Fruit fly (Drosophila melanogaster): ENCODE results near the gene CG11630.

CG11630 gene

dm6 chr2L:21819386-21819785, 35.5 kb upstream of the CG11630 start:
- TF ChIP-seq jim (GFP tag; optimal IDR thresholded peaks at IDR 0.05), result no peak
- TF ChIP-seq dmrt93B (GFP tag; optimal IDR thresholded peaks at IDR 0.05), result no peak
- TF ChIP-seq psq (GFP tag; optimal IDR thresholded peaks at IDR 0.05), result no peak
- no peak for TF ChIP-seq Mio (GFP tag; optimal IDR thresholded peaks at IDR 0.05)
- TF ChIP-seq sage (GFP tag; optimal IDR thresholded peaks at IDR 0.05), result no peak
- no peak for TF ChIP-seq woc (GFP tag; optimal IDR thresholded peaks at IDR 0.05)
- TF ChIP-seq brk (GFP tag; optimal IDR thresholded peaks at IDR 0.05), result no peak
- TF ChIP-seq lola (GFP tag; optimal IDR thresholded peaks at IDR 0.05), result no peak
- TF ChIP-seq sv (GFP tag; optimal IDR thresholded peaks at IDR 0.05), result no peak
- TF ChIP-seq Hnf4 (GFP tag; optimal IDR thresholded peaks at IDR 0.05), result no peak
- TF ChIP-seq Rel (GFP tag; optimal IDR thresholded peaks at IDR 0.05), result no peak
- TF ChIP-seq Rel (tag; optimal IDR thresholded peaks at IDR 0.05), result no peak
- no peak for TF ChIP-seq rgr (GFP tag; optimal IDR thresholded peaks at IDR 0.05)
- no peak for TF ChIP-seq Hr78 (GFP tag; optimal IDR thresholded peaks at IDR 0.05)

dm6 chr2L:21810098-21810497, 26.2 kb upstream of the CG11630 start:
- TF ChIP-seq dmrt93B (GFP tag; optimal IDR thresholded peaks at IDR 0.05) (no peak), Jra (GFP tag; optimal IDR thresholded peaks at IDR 0.05) (no peak), CrebA (GFP tag; optimal IDR thresholded peaks at IDR 0.05; ENCODE audit: borderline replicate concordance) (no peak), Myc (optimal IDR thresholded peaks at IDR 0.05) (no peak), br (GFP tag; optimal IDR thresholded peaks at IDR 0.05) (no peak), N (GFP tag; optimal IDR thresholded peaks at IDR 0.05) (no peak), sage (GFP tag; optimal IDR thresholded peaks at IDR 0.05) (no peak), tai (GFP tag; optimal IDR thresholded peaks at IDR 0.05) (no peak), Dfd (GFP tag; optimal IDR thresholded peaks at IDR 0.05) (no peak), pan (optimal IDR thresholded peaks at IDR 0.05) (no peak), psq (GFP tag; optimal IDR thresholded peaks at IDR 0.05) (no peak), Vsx2 (GFP tag; optimal IDR thresholded peaks at IDR 0.05; ENCODE audit: partially characterized antibody) (no peak), woc (GFP tag; optimal IDR thresholded peaks at IDR 0.05) (no peak), rgr (GFP tag; optimal IDR thresholded peaks at IDR 0.05) (no peak), Abd-B (GFP tag; optimal IDR thresholded peaks at IDR 0.05) (no peak), HLH106 (tag; optimal IDR thresholded peaks at IDR 0.05) (no peak), fru (GFP tag; optimal IDR thresholded peaks at IDR 0.05) (no peak), Mio (GFP tag; optimal IDR thresholded peaks at IDR 0.05) (no peak), brk (GFP tag; optimal IDR thresholded peaks at IDR 0.05) (no peak)

dm6 chr2L:21806875-21807274, 23.0 kb upstream of the CG11630 start:
- TF ChIP-seq OdsH (GFP tag; optimal IDR thresholded peaks at IDR 0.05) (no peak), pan (optimal IDR thresholded peaks at IDR 0.05) (no peak), CG32264 (GFP tag; optimal IDR thresholded peaks at IDR 0.05) (no peak), Sp1 (GFP tag; optimal IDR thresholded peaks at IDR 0.05) (no peak), CG9705 (GFP tag; optimal IDR thresholded peaks at IDR 0.05) (no peak), brk (GFP tag; optimal IDR thresholded peaks at IDR 0.05) (no peak), h (GFP tag; optimal IDR thresholded peaks at IDR 0.05) (no peak), br (GFP tag; optimal IDR thresholded peaks at IDR 0.05) (no peak), Myc (optimal IDR thresholded peaks at IDR 0.05) (no peak), sage (GFP tag; optimal IDR thresholded peaks at IDR 0.05) (no peak), Hr83 (GFP tag; optimal IDR thresholded peaks at IDR 0.05; ENCODE audit: poor library complexity, severe bottlenecking) (no peak), psq (GFP tag; optimal IDR thresholded peaks at IDR 0.05) (no peak), foxo (GFP tag; optimal IDR thresholded peaks at IDR 0.05) (no peak), Vsx2 (GFP tag; optimal IDR thresholded peaks at IDR 0.05; ENCODE audit: partially characterized antibody) (no peak), Dif (GFP tag; optimal IDR thresholded peaks at IDR 0.05; ENCODE audit: partially characterized antibody) (no peak), GATAd (GFP tag; optimal IDR thresholded peaks at IDR 0.05) (no peak), dl (GFP tag; optimal IDR thresholded peaks at IDR 0.05; ENCODE audit: insufficient read depth in 1 of 2, partially characterized antibody in 2 of 2) (no peak), ey (GFP tag; optimal IDR thresholded peaks at IDR 0.05) (no peak)

- no peak for TF ChIP-seq dmrt93B (GFP tag; optimal IDR thresholded peaks at IDR 0.05)
- TF ChIP-seq usp (GFP tag; optimal IDR thresholded peaks at IDR 0.05), result no peak
- no peak for TF ChIP-seq psq (GFP tag; optimal IDR thresholded peaks at IDR 0.05)
- TF ChIP-seq sage (GFP tag; optimal IDR thresholded peaks at IDR 0.05), result no peak
- TF ChIP-seq Hnf4 (GFP tag; optimal IDR thresholded peaks at IDR 0.05), result no peak
Measured at dm6 chr2L:21806359-21806758, 22.5 kb upstream of the CG11630 start.

All from whole organism, wandering third instar larva.